Worm (Caenorhabditis elegans): ENCODE results near the gene pst-2.
"Not testable (repeated sequence)": the region's sequence is repeated elsewhere in the genome, so short reads cannot be mapped to it uniquely, and the experiment has no call there.

DNA sequence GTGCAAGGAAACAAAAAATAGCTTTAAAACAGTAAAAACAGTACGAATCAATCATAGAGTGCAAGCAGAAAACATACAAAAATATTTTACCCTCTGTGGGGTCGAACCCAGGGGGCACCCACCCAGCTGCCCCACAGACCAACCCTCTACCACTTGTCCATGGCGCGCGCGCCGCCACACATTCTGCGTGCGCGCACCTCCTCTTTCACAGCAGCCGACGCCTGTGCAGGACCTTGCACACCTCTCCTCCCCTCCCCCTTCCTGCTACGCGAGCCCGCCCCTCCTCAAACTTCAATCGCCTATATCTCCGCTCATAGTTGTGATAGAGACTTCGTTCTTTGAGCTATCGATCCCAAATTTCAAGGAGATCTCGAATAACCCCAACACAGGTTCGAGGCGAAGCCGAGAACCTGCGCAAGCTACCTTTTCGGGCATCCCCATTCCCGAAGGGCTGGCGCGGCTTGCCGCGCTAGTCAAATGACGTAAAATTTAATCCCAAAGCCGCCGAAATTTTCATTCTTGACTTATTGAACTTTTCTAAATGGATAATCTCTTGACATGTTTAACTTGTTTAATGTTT, 42.8 kb upstream of the pst-2 start:
- not testable (repeated sequence) for TF ChIP-seq scrt-1 (GFP tag; IDR thresholded peaks at IDR 0.05); hmbx-1 (tag; optimal IDR thresholded peaks at IDR 0.05); ceh-13 (GFP tag; optimal IDR thresholded peaks at IDR 0.05); ceh-36 (tag; optimal IDR thresholded peaks at IDR 0.05); tbx-37 (GFP tag; conservative IDR thresholded peaks at IDR 0.05); ama-1 (optimal IDR thresholded peaks at IDR 0.05); pes-1 (GFP tag; IDR thresholded peaks at IDR 0.05); B0310.2 (tag; optimal IDR thresholded peaks at IDR 0.05); flt-1 (GFP tag; IDR thresholded peaks at IDR 0.05)
- TF ChIP-seq tbx-11 (GFP tag; IDR thresholded peaks at IDR 0.05) (0 out of 2 replicates have a peak, but pooled peaks have one; percentile 41), sea-1 (GFP tag; conservative IDR thresholded peaks at IDR 0.05) (0 out of 2 replicates have a peak, but pooled peaks have one; percentile 65)

Data from whole organism, early embryonic.